Fruit fly (Drosophila melanogaster) whole organism, embryonic: ENCODE results near the gene IFT54.
A peak's percentile ranks its signal among the peaks of the same experiment; 100 is the strongest.

Source experiments
- ATbp ChIP-seq: fragments of 200-800 bp; sonication (Bioruptor generic); optimal IDR thresholded peaks from 2 replicates; lab custom pipeline; 2017; ENCODE audit warnings: missing biosample characterization, mild to moderate bottlenecking, missing genetic modification characterization, missing genetic modification reagents
- CG10431 ChIP-seq: fragments of 200-800 bp; sonication (Bioruptor generic); optimal IDR thresholded peaks from 3 replicates; lab custom pipeline; 2018; ENCODE audit warnings: missing biosample characterization, mild to moderate bottlenecking, missing genetic modification characterization
- CG11696 ChIP-seq: fragments of 200-800 bp; sonication (Bioruptor generic); IDR thresholded peaks from 2 replicates; pipeline ENCODE4 v1.3.6; 2022; ENCODE audit warnings: missing biosample characterization, missing genetic modification characterization
- CG12104 ChIP-seq: fragments of 200-800 bp; sonication (Bioruptor generic); optimal IDR thresholded peaks from 3 replicates; lab custom pipeline; 2016; ENCODE audit warnings: missing biosample characterization, missing genetic modification characterization
- CG12155 ChIP-seq: fragments of 200-800 bp; sonication (Bioruptor generic); optimal IDR thresholded peaks from 3 replicates; lab custom pipeline; 2016; ENCODE audit warnings: missing biosample characterization, missing genetic modification characterization
- CG14014 ChIP-seq: fragments of 200-800 bp; sonication (Bioruptor generic); IDR thresholded peaks from 2 replicates; pipeline ENCODE4 v1.3.6; 2022; ENCODE audit warnings: missing biosample characterization, missing genetic modification characterization
- CG15514 ChIP-seq: fragments of 200-800 bp; sonication (Bioruptor generic); optimal IDR thresholded peaks from 3 replicates; lab custom pipeline; 2017; ENCODE audit warnings: missing biosample characterization, missing genetic modification characterization, mild to moderate bottlenecking, moderate library complexity, missing genetic modification reagents
- CG16779 ChIP-seq: fragments of 200-800 bp; sonication (Bioruptor generic); IDR thresholded peaks from 2 replicates; pipeline ENCODE4 v1.3.6; 2022; ENCODE audit warnings: missing biosample characterization, missing genetic modification characterization
- CG17612 ChIP-seq: fragments of 200-800 bp; sonication (Bioruptor generic); IDR thresholded peaks from 2 replicates; pipeline ENCODE4 v1.3.6; 2022; ENCODE audit warnings: missing biosample characterization, missing genetic modification characterization
- CG17829 ChIP-seq: fragments of 200-800 bp; optimal IDR thresholded peaks from 2 replicates; lab custom pipeline; 2019; ENCODE audit warnings: missing biosample characterization, mild to moderate bottlenecking, missing genetic modification characterization, moderate library complexity
- CG2120 ChIP-seq: fragments of 200-800 bp; sonication (Bioruptor generic); optimal IDR thresholded peaks from 3 replicates; lab custom pipeline; 2016; ENCODE audit warnings: missing biosample characterization, missing genetic modification characterization
- CG2129 ChIP-seq: fragments of 200-800 bp; sonication (Bioruptor generic); IDR thresholded peaks from 2 replicates; pipeline ENCODE4 v1.3.6; 2022; ENCODE audit warnings: missing biosample characterization, missing genetic modification characterization; ENCODE audit not compliant: partially characterized antibody
- CG31441 ChIP-seq: fragments of 200-800 bp; sonication (Bioruptor generic); IDR thresholded peaks from 2 replicates; pipeline ENCODE4 v1.3.6; 2022; ENCODE audit warnings: missing biosample characterization, missing genetic modification characterization
- CG33213 ChIP-seq: fragments of 200-800 bp; sonication (Bioruptor generic); optimal IDR thresholded peaks from 3 replicates; lab custom pipeline; 2016; ENCODE audit warnings: missing biosample characterization, missing genetic modification characterization
- CG5180 ChIP-seq: fragments of 200-800 bp; sonication (Bioruptor generic); optimal IDR thresholded peaks from 3 replicates; lab custom pipeline; 2017; ENCODE audit warnings: missing biosample characterization, missing genetic modification characterization, mild to moderate bottlenecking, moderate library complexity, missing genetic modification reagents
- CG8388 ChIP-seq: fragments of 200-800 bp; sonication (Bioruptor generic); optimal IDR thresholded peaks from 2 replicates; lab custom pipeline; 2019; ENCODE audit warnings: missing biosample characterization, mild to moderate bottlenecking, missing genetic modification characterization, moderate library complexity
- CG8765 ChIP-seq: fragments of 200-800 bp; sonication (Bioruptor generic); IDR thresholded peaks from 2 replicates; pipeline ENCODE4 v1.3.6; 2022; ENCODE audit warnings: missing biosample characterization, missing genetic modification characterization
- CG8924 ChIP-seq: fragments of 200-800 bp; optimal IDR thresholded peaks from 3 replicates; lab custom pipeline; 2019; ENCODE audit warnings: missing biosample characterization, mild to moderate bottlenecking, missing genetic modification characterization, moderate library complexity
- CG9797 ChIP-seq: fragments of 200-800 bp; sonication (Bioruptor generic); optimal IDR thresholded peaks from 3 replicates; lab custom pipeline; 2018; ENCODE audit warnings: missing biosample characterization, mild to moderate bottlenecking, missing genetic modification characterization
- CoRest ChIP-seq: fragments of 200-800 bp; sonication (Bioruptor generic); optimal IDR thresholded peaks from 3 replicates; lab custom pipeline; 2018; ENCODE audit warnings: missing biosample characterization, mild to moderate bottlenecking, missing genetic modification characterization, moderate library complexity
- Dek ChIP-seq: fragments of 200-800 bp; sonication (Bioruptor generic); optimal IDR thresholded peaks from 3 replicates; lab custom pipeline; 2019; ENCODE audit warnings: missing biosample characterization, mild to moderate bottlenecking, missing genetic modification characterization, moderate library complexity
- E2f1 ChIP-seq: fragments of 200-800 bp; sonication (Bioruptor generic); IDR thresholded peaks from 2 replicates; pipeline ENCODE4 v1.3.6; 2022; ENCODE audit warnings: missing biosample characterization, missing genetic modification characterization
- Hmr ChIP-seq: fragments of 200-800 bp; sonication (Bioruptor generic); optimal IDR thresholded peaks from 3 replicates; lab custom pipeline; 2017; ENCODE audit warnings: mild to moderate bottlenecking, missing biosample characterization, missing genetic modification reagents, missing genetic modification characterization
- Hr51 ChIP-seq, 2 experiments: fragments of 200-800 bp; sonication (Bioruptor generic); optimal IDR thresholded peaks; 2 replicates in 1 of 2; 3 replicates in 1 of 2; lab custom pipeline; 2016 to 2018; ENCODE audit warnings: missing biosample characterization in 2 of 2, missing genetic modification characterization in 2 of 2, mild to moderate bottlenecking in 1 of 2, moderate library complexity in 1 of 2
- Mad ChIP-seq: fragments of 200-800 bp; sonication (Bioruptor generic); optimal IDR thresholded peaks from 2 replicates; lab custom pipeline; 2016; ENCODE audit warnings: missing biosample characterization, missing genetic modification characterization
- Mrtf ChIP-seq: fragments of 200-800 bp; sonication (Bioruptor generic); IDR thresholded peaks from 3 replicates; pipeline ENCODE4 v1.3.6; 2022; ENCODE audit warnings: missing biosample characterization, missing genetic modification characterization
- Sry-δ ChIP-seq: fragments of 200-800 bp; sonication (Bioruptor generic); optimal IDR thresholded peaks from 2 replicates; lab custom pipeline; 2016; ENCODE audit warnings: missing biosample characterization, missing genetic modification characterization
- Trl ChIP-seq, 3 experiments: fragments of >200 bp in 2 of 3; fragments of 200-800 bp in 1 of 3; sonication (Bioruptor generic) in 1 of 3; optimal IDR thresholded peaks; 2 replicates in 1 of 3; 3 replicates in 2 of 3; lab custom pipeline; 2016 to 2017; ENCODE audit warnings: missing biosample characterization in 1 of 3, missing genetic modification characterization in 1 of 3
- ato ChIP-seq: fragments of 200-800 bp; sonication (Bioruptor generic); IDR thresholded peaks from 2 replicates; pipeline ENCODE4 v1.3.6; 2022; ENCODE audit warnings: missing biosample characterization, missing genetic modification characterization; ENCODE audit not compliant: partially characterized antibody
- btn ChIP-seq: fragments of 200-800 bp; sonication (Bioruptor generic); optimal IDR thresholded peaks from 2 replicates; lab custom pipeline; 2016; ENCODE audit warnings: missing biosample characterization, missing genetic modification characterization
- dmrt99B ChIP-seq: fragments of 200-800 bp; sonication (Bioruptor generic); optimal IDR thresholded peaks from 2 replicates; lab custom pipeline; 2018; ENCODE audit warnings: missing biosample characterization, mild to moderate bottlenecking, missing genetic modification characterization, moderate library complexity
- ems ChIP-seq: fragments of 200-800 bp; sonication (Bioruptor generic); optimal IDR thresholded peaks from 3 replicates; lab custom pipeline; 2016; ENCODE audit warnings: missing biosample characterization, missing genetic modification characterization
- en ChIP-seq: fragments of 200-800 bp; sonication (Bioruptor generic); optimal IDR thresholded peaks from 2 replicates; lab custom pipeline; 2016; ENCODE audit warnings: missing biosample characterization, missing genetic modification characterization
- gfzf ChIP-seq: fragments of 200-800 bp; sonication (Bioruptor generic); optimal IDR thresholded peaks from 2 replicates; lab custom pipeline; 2016; ENCODE audit warnings: missing biosample characterization, mild to moderate bottlenecking, missing genetic modification characterization, moderate library complexity
- ham ChIP-seq: fragments of 200-800 bp; sonication (Bioruptor generic); IDR thresholded peaks from 2 replicates; pipeline ENCODE4 v1.3.6; 2022; ENCODE audit warnings: missing biosample characterization, missing genetic modification characterization
- jing ChIP-seq: fragments of 200-800 bp; sonication (Bioruptor generic); optimal IDR thresholded peaks from 2 replicates; lab custom pipeline; 2018; ENCODE audit warnings: missing biosample characterization, mild to moderate bottlenecking, missing genetic modification characterization
- kah ChIP-seq: fragments of 200-800 bp; sonication (Bioruptor generic); optimal IDR thresholded peaks from 2 replicates; lab custom pipeline; 2018; ENCODE audit warnings: missing biosample characterization, mild to moderate bottlenecking, missing genetic modification characterization
- knrl ChIP-seq: fragments of 200-800 bp; sonication (Bioruptor generic); IDR thresholded peaks from 3 replicates; pipeline ENCODE4 v1.3.6; 2022; ENCODE audit warnings: missing biosample characterization, missing genetic modification characterization; ENCODE audit not compliant: partially characterized antibody
- lilli ChIP-seq: fragments of 200-800 bp; sonication (Bioruptor generic); optimal IDR thresholded peaks from 3 replicates; lab custom pipeline; 2016; ENCODE audit warnings: missing biosample characterization, missing genetic modification characterization
- mld ChIP-seq: fragments of 200-800 bp; sonication (Bioruptor generic); IDR thresholded peaks from 3 replicates; pipeline ENCODE4 v1.3.6; 2022; ENCODE audit warnings: missing biosample characterization, missing genetic modification characterization; ENCODE audit not compliant: partially characterized antibody
- nau ChIP-seq: fragments of 200-800 bp; sonication (Bioruptor generic); optimal IDR thresholded peaks from 3 replicates; lab custom pipeline; 2017; ENCODE audit warnings: missing biosample characterization, mild to moderate bottlenecking, missing genetic modification characterization, missing genetic modification reagents
- sens ChIP-seq: fragments of 200-800 bp; sonication (Bioruptor generic); peaks from one replicate; lab custom pipeline; 2016; ENCODE audit warnings: missing biosample characterization, missing genetic modification characterization
- sima ChIP-seq: fragments of 200-800 bp; sonication (Bioruptor generic); optimal IDR thresholded peaks from 2 replicates; lab custom pipeline; 2016; ENCODE audit warnings: missing biosample characterization, missing genetic modification characterization
- slp2 ChIP-seq: fragments of 200-800 bp; sonication (Bioruptor generic); optimal IDR thresholded peaks from 2 replicates; lab custom pipeline; 2016; ENCODE audit warnings: missing biosample characterization, missing genetic modification characterization
- sob ChIP-seq: fragments of 200-800 bp; sonication (Bioruptor generic); IDR thresholded peaks from 2 replicates; pipeline ENCODE4 v1.3.6; 2022; ENCODE audit warnings: missing biosample characterization, missing genetic modification characterization
- stc ChIP-seq: fragments of 200-800 bp; sonication (Bioruptor generic); IDR thresholded peaks from 2 replicates; pipeline ENCODE4 v1.3.6; 2022; ENCODE audit warnings: missing biosample characterization, missing genetic modification characterization
- vnd ChIP-seq: fragments of 200-800 bp; sonication (Bioruptor generic); IDR thresholded peaks from 3 replicates; pipeline ENCODE4 v1.3.6; 2022; ENCODE audit warnings: missing biosample characterization, missing genetic modification characterization; ENCODE audit not compliant: partially characterized antibody
- zen2 ChIP-seq: fragments of 200-800 bp; sonication (Bioruptor generic); IDR thresholded peaks from 3 replicates; pipeline ENCODE4 v1.3.6; 2022; ENCODE audit warnings: missing biosample characterization, missing genetic modification characterization; ENCODE audit not compliant: partially characterized antibody

IFT54 gene

dm6 chr3R:14284422-14284760 is 17.8 kb upstream of the IFT54 start (continued):
- peak; percentile 23 for TF ChIP-seq CG10431
- TF ChIP-seq mld (GFP tag; lab: Robert Waterston, UW), result no peak
- peak; percentile 5 for TF ChIP-seq btn (GFP tag; lab: Kevin White, UChicago)
- TF ChIP-seq CG2120, result peak; percentile 2
- TF ChIP-seq CG16779 (GFP tag; lab: Robert Waterston, UW), result no peak
- no peak for TF ChIP-seq Trl (optimal IDR thresholded peaks at IDR 0.05; lab: Kevin White, UChicago)
- TF ChIP-seq Trl (GFP tag; optimal IDR thresholded peaks at IDR 0.05; lab: Kevin White, UChicago), result no peak
- peak; percentile 29 for TF ChIP-seq dmrt99B (tag; lab: Kevin White, UChicago)
- TF ChIP-seq CG8765 (GFP tag; lab: Robert Waterston, UW), result no peak
- TF ChIP-seq gfzf (GFP tag; lab: Kevin White, UChicago), result no peak
- TF ChIP-seq Hr51 (GFP tag; optimal IDR thresholded peaks at IDR 0.05; lab: Kevin White, UChicago), result peak in 1 of 2 experiments; percentile 46
- TF ChIP-seq CG5180 (GFP tag; lab: Kevin White, UChicago), result peak; percentile 10
- peak; percentile 9 for TF ChIP-seq jing (GFP tag; lab: Kevin White, UChicago)
- peak; percentile 32 for TF ChIP-seq Dek (tag; lab: Kevin White, UChicago)
- TF ChIP-seq CG17612 (GFP tag; lab: Robert Waterston, UW), result no peak
- peak; percentile 13 for TF ChIP-seq CG15514
- no peak for TF ChIP-seq CG14014 (GFP tag; lab: Robert Waterston, UW)
- TF ChIP-seq E2f1 (GFP tag; lab: Robert Waterston, UW), result no peak
- TF ChIP-seq sob (GFP tag; lab: Robert Waterston, UW), result no peak
- no peak for TF ChIP-seq CG11696
- peak; percentile 44 for TF ChIP-seq CoRest (tag; lab: Kevin White, UChicago)
- TF ChIP-seq CG9797 (GFP tag; lab: Kevin White, UChicago), result no peak
- no peak for TF ChIP-seq knrl (GFP tag; lab: Robert Waterston, UW)
- TF ChIP-seq slp2 (GFP tag; lab: Kevin White, UChicago), result peak; percentile 2
- peak; percentile 30 for TF ChIP-seq CG8388 (GFP tag; lab: Kevin White, UChicago)
- TF ChIP-seq nau (GFP tag; lab: Kevin White, UChicago), result peak; percentile 10
- TF ChIP-seq Hmr (GFP tag; lab: Kevin White, UChicago), result no peak
- TF ChIP-seq vnd, result no peak

- TF ChIP-seq ems (no peak), ato (no peak), Sry-δ (no peak), CG12155 (GFP tag; lab: Kevin White, UChicago) (peak; percentile 5), kah (peak; percentile 1), stc (GFP tag; lab: Robert Waterston, UW) (no peak), gfzf (GFP tag; lab: Kevin White, UChicago) (no peak), en (GFP tag; lab: Kevin White, UChicago) (no peak), ATbp (GFP tag; lab: Kevin White, UChicago) (no peak), CG8924 (tag; lab: Kevin White, UChicago) (no peak), Mad (no peak), CG2129 (GFP tag; lab: Robert Waterston, UW) (no peak), CG17829 (tag; lab: Kevin White, UChicago) (no peak), sima (GFP tag; lab: Kevin White, UChicago) (no peak), CG2120 (peak; percentile 26), sens (peak; percentile 71), lilli (GFP tag; lab: Kevin White, UChicago) (peak; percentile 40), CG12104 (GFP tag; lab: Kevin White, UChicago) (peak; percentile 11), CG33213 (GFP tag; lab: Kevin White, UChicago) (peak; percentile 5), ham (GFP tag; lab: Robert Waterston, UW) (no peak), Mrtf (GFP tag; lab: Robert Waterston, UW) (no peak), zen2 (GFP tag; lab: Robert Waterston, UW) (no peak), CG31441 (no peak)
Measured at dm6 chr3R:14285059-14285953, 16.9 kb upstream of the IFT54 start.
